Fruit fly (Drosophila melanogaster): ENCODE measurements around the gene Dpck.
A peak's percentile ranks its signal among the peaks of the same experiment; 100 is the strongest.

The Dpck gene

dm6 chr3R:7075712-7076183 lies 6.2 kb upstream of the Dpck start (continued):
- TF ChIP-seq CG12391 (tag; optimal IDR thresholded peaks at IDR 0.05), result peak; percentile 91
- peak; percentile 83 for TF ChIP-seq maf-S (GFP tag; optimal IDR thresholded peaks at IDR 0.05)
- TF ChIP-seq CG15601 (tag; optimal IDR thresholded peaks at IDR 0.05), result peak; percentile 76
- no peak for TF ChIP-seq pros (GFP tag; optimal IDR thresholded peaks at IDR 0.05)
- peak; percentile 71 for TF ChIP-seq CG5180 (GFP tag; optimal IDR thresholded peaks at IDR 0.05)
- TF ChIP-seq insv (GFP tag; optimal IDR thresholded peaks at IDR 0.05), result peak in 1 of 2 experiments; percentile 15
- peak; percentile 79 for TF ChIP-seq CG10274 (GFP tag; optimal IDR thresholded peaks at IDR 0.05)
- TF ChIP-seq CG31224 (GFP tag; IDR thresholded peaks at IDR 0.05), result no peak
- peak; percentile 33 for TF ChIP-seq mirr (GFP tag; optimal IDR thresholded peaks at IDR 0.05)
- peak; percentile 66 for TF ChIP-seq CG3838 (GFP tag; optimal IDR thresholded peaks at IDR 0.05)
- TF ChIP-seq Mes4 (GFP tag; optimal IDR thresholded peaks at IDR 0.05), result peak; percentile 86
- peak in 1 of 2 experiments; percentile 78 for TF ChIP-seq Hr78 (GFP tag; optimal IDR thresholded peaks at IDR 0.05)
- TF ChIP-seq gcm (GFP tag; optimal IDR thresholded peaks at IDR 0.05), result peak; percentile 81
- TF ChIP-seq repo (GFP tag; optimal IDR thresholded peaks at IDR 0.05), result peak; percentile 83
- no peak for TF ChIP-seq HLH3B (GFP tag; IDR thresholded peaks at IDR 0.05)
- no peak for TF ChIP-seq Aef1 (GFP tag; IDR thresholded peaks at IDR 0.05)
- peak; percentile 89 for TF ChIP-seq CG18262 (tag; optimal IDR thresholded peaks at IDR 0.05)
- peak; percentile 88 for TF ChIP-seq CG13424 (tag; optimal IDR thresholded peaks at IDR 0.05)
- TF ChIP-seq crp (GFP tag; optimal IDR thresholded peaks at IDR 0.05), result peak in 1 of 2 experiments; percentile 45
- peak; percentile 92 for TF ChIP-seq CG7786 (GFP tag; optimal IDR thresholded peaks at IDR 0.05)
- TF ChIP-seq dimm (GFP tag; IDR thresholded peaks at IDR 0.05), result no peak
- TF ChIP-seq CG1233 (GFP tag; optimal IDR thresholded peaks at IDR 0.05), result peak; percentile 86
- TF ChIP-seq CG6689 (GFP tag; IDR thresholded peaks at IDR 0.05), result no peak
- TF ChIP-seq trh (GFP tag; optimal IDR thresholded peaks at IDR 0.05), result peak; percentile 54
- no peak for TF ChIP-seq Lim3 (GFP tag; IDR thresholded peaks at IDR 0.05)
- no peak for TF ChIP-seq tgo (GFP tag; IDR thresholded peaks at IDR 0.05)
- TF ChIP-seq kni (GFP tag; optimal IDR thresholded peaks at IDR 0.05), result no peak
- TF ChIP-seq Ada2b (GFP tag; IDR thresholded peaks at IDR 0.05), result no peak
- peak; percentile 98 for TF ChIP-seq sens (GFP tag)
- peak; percentile 79 for TF ChIP-seq CG3163 (GFP tag; optimal IDR thresholded peaks at IDR 0.05)
- peak; percentile 92 for TF ChIP-seq CG10147 (GFP tag; optimal IDR thresholded peaks at IDR 0.05)
- no peak for TF ChIP-seq CG34224 (GFP tag; IDR thresholded peaks at IDR 0.05; ENCODE audit: partially characterized antibody)
- TF ChIP-seq CG2199 (GFP tag; IDR thresholded peaks at IDR 0.05), result no peak
- TF ChIP-seq CG1602 (GFP tag; optimal IDR thresholded peaks at IDR 0.05), result peak; percentile 82
- TF ChIP-seq CG18011 (GFP tag; optimal IDR thresholded peaks at IDR 0.05), result peak; percentile 62
- peak; percentile 56 for TF ChIP-seq Lhr (GFP tag; optimal IDR thresholded peaks at IDR 0.05)
- TF ChIP-seq Stat92E (GFP tag; optimal IDR thresholded peaks at IDR 0.05), result peak in 1 of 3 experiments; percentile 62
- TF ChIP-seq NC2β (GFP tag; optimal IDR thresholded peaks at IDR 0.05), result peak; percentile 86
- peak; percentile 91 for TF ChIP-seq lbe (GFP tag; optimal IDR thresholded peaks at IDR 0.05)
- no peak for TF ChIP-seq jing (GFP tag; optimal IDR thresholded peaks at IDR 0.05)
- peak; percentile 91 for TF ChIP-seq tin (GFP tag; optimal IDR thresholded peaks at IDR 0.05)
- TF ChIP-seq Doc2 (GFP tag; IDR thresholded peaks at IDR 0.05), result no peak
- TF ChIP-seq ems (GFP tag; optimal IDR thresholded peaks at IDR 0.05), result peak; percentile 87
- TF ChIP-seq unpg (GFP tag; optimal IDR thresholded peaks at IDR 0.05), result peak; percentile 91
- TF ChIP-seq CG6654 (GFP tag; optimal IDR thresholded peaks at IDR 0.05), result peak; percentile 73
- no peak for TF ChIP-seq CG32767 (GFP tag; IDR thresholded peaks at IDR 0.05)
- TF ChIP-seq Abd-B (GFP tag; optimal IDR thresholded peaks at IDR 0.05), result peak; percentile 85
- TF ChIP-seq CG43689 (GFP tag; IDR thresholded peaks at IDR 0.05), result no peak
- peak; percentile 96 for TF ChIP-seq lab (GFP tag; optimal IDR thresholded peaks at IDR 0.05)
- TF ChIP-seq CG15011 (GFP tag; optimal IDR thresholded peaks at IDR 0.05), result peak; percentile 86

All from whole organism, embryonic.